Worm (Caenorhabditis elegans): ENCODE results near the gene lin-32.

- no peak for TF ChIP-seq elt-1 (tag; optimal IDR thresholded peaks at IDR 0.05)
- no peak for TF ChIP-seq snpc-4 (tag; optimal IDR thresholded peaks at IDR 0.05)
- no peak for TF ChIP-seq lin-39 (tag; optimal IDR thresholded peaks at IDR 0.05)
- TF ChIP-seq lin-13 (GFP tag; optimal IDR thresholded peaks at IDR 0.05): no peak
- no peak for TF ChIP-seq skn-1 (tag; optimal IDR thresholded peaks at IDR 0.05)
- no peak for TF ChIP-seq dmd-4 (tag; optimal IDR thresholded peaks at IDR 0.05)
- TF ChIP-seq R02D3.7 (tag; optimal IDR thresholded peaks at IDR 0.05): no peak
- TF ChIP-seq ceh-16 (tag; optimal IDR thresholded peaks at IDR 0.05): no peak
- no peak for TF ChIP-seq lsy-2 (tag; optimal IDR thresholded peaks at IDR 0.05)
- no peak for TF ChIP-seq nhr-6 (tag; optimal IDR thresholded peaks at IDR 0.05)
- TF ChIP-seq sma-9 (GFP tag; optimal IDR thresholded peaks at IDR 0.05): no peak
- TF ChIP-seq sma-9 (tag; optimal IDR thresholded peaks at IDR 0.05): no peak
- TF ChIP-seq ztf-11 (tag; optimal IDR thresholded peaks at IDR 0.05): no peak
- TF ChIP-seq nhr-12 (tag; optimal IDR thresholded peaks at IDR 0.05): no peak
Observed at ce11 chrX:2190740-2191139, 39.2 kb downstream of the lin-32 start.

All from whole organism, L2 larva.